Worm (Caenorhabditis elegans): ENCODE measurements around the gene stdh-4.
A peak's percentile ranks its signal among the peaks of the same experiment; 100 is the strongest.

stdh-4 gene

ce11 chrV:8534534-8535283, 14.4 kb upstream of the stdh-4 start, which contains the start of the genes his-6 and his-5:
Gene his-6 (minus strand): TSS chrV:8534977.
Gene his-5 (plus strand): TSS chrV:8535214.
- TF ChIP-seq pha-4 (tag; optimal IDR thresholded peaks at IDR 0.05) (peak; percentile 1), cnd-1 (tag; optimal IDR thresholded peaks at IDR 0.05) (peak; percentile 64), mls-2 (tag; optimal IDR thresholded peaks at IDR 0.05) (peak; percentile 13)

ce11 chrV:8536213-8536612, 12.9 kb upstream of the stdh-4 start, which contains the start of gene his-39:
Gene his-39 (plus strand): TSS chrV:8536513.
- no peak for TF ChIP-seq lin-32 (GFP tag; optimal IDR thresholded peaks at IDR 0.05)
- TF ChIP-seq nhr-76 (tag; optimal IDR thresholded peaks at IDR 0.05): no peak
- TF ChIP-seq ztf-11 (tag; optimal IDR thresholded peaks at IDR 0.05): no peak
- TF ChIP-seq ces-1 (GFP tag; optimal IDR thresholded peaks at IDR 0.05): no peak
- TF ChIP-seq snpc-4 (tag; optimal IDR thresholded peaks at IDR 0.05): no peak
- TF ChIP-seq elt-1 (tag; optimal IDR thresholded peaks at IDR 0.05; ENCODE audit: borderline replicate concordance, insufficient read depth): no peak
- no peak for TF ChIP-seq nhr-237 (tag; optimal IDR thresholded peaks at IDR 0.05)

- no peak for TF ChIP-seq ztf-11 (tag; optimal IDR thresholded peaks at IDR 0.05)
These were observed 12.1 kb upstream of the stdh-4 start, which contains the start of gene otpl-4 for ce11 chrV:8537031-8537430. Gene otpl-4 (plus strand): TSS chrV:8537331.

- no peak for TF ChIP-seq hlh-1 (tag; optimal IDR thresholded peaks at IDR 0.05)
- TF ChIP-seq unc-120 (tag; optimal IDR thresholded peaks at IDR 0.05; ENCODE audit: poor library complexity, severe bottlenecking): peak; percentile 37
- TF ChIP-seq mls-2 (tag; optimal IDR thresholded peaks at IDR 0.05): no peak
These were observed 3.4 kb upstream of the stdh-4 start, which contains the start of the genes slc-17.8 and asns-1 for ce11 chrV:8545531-8546224. Gene slc-17.8 (minus strand): TSS chrV:8545581. Gene asns-1 (plus strand): TSS chrV:8546174.

ce11 chrV:8552460-8552859, 3.4 kb downstream of the stdh-4 start, which contains the start of gene acr-15:
Gene acr-15 (plus strand): TSS chrV:8552695.
- TF ChIP-seq hlh-1 (tag; optimal IDR thresholded peaks at IDR 0.05): peak; percentile 56
- no peak for TF ChIP-seq mls-2 (tag; optimal IDR thresholded peaks at IDR 0.05)

ce11 chrV:8555955-8556354, 6.9 kb downstream of the stdh-4 start:
- no peak for TF ChIP-seq drap-1 (GFP tag; optimal IDR thresholded peaks at IDR 0.05)
- TF ChIP-seq lin-32 (GFP tag; optimal IDR thresholded peaks at IDR 0.05): no peak
- TF ChIP-seq sem-2 (GFP tag; optimal IDR thresholded peaks at IDR 0.05): no peak
- TF ChIP-seq ceh-83 (GFP tag; optimal IDR thresholded peaks at IDR 0.05): no peak
- TF ChIP-seq tbx-8 (GFP tag; optimal IDR thresholded peaks at IDR 0.05): no peak
- TF ChIP-seq zip-8 (tag; optimal IDR thresholded peaks at IDR 0.05): no peak
- TF ChIP-seq elt-3 (tag; optimal IDR thresholded peaks at IDR 0.05): no peak
- TF ChIP-seq sptf-1 (tag; optimal IDR thresholded peaks at IDR 0.05): no peak
- no peak for TF ChIP-seq elt-1 (tag; optimal IDR thresholded peaks at IDR 0.05; ENCODE audit: borderline replicate concordance, insufficient read depth)
- TF ChIP-seq lsy-2 (tag; optimal IDR thresholded peaks at IDR 0.05): no peak
- no peak for TF ChIP-seq nhr-12 (tag; optimal IDR thresholded peaks at IDR 0.05)
- no peak for TF ChIP-seq nhr-76 (tag; optimal IDR thresholded peaks at IDR 0.05)
- no peak for TF ChIP-seq pha-4 (tag; optimal IDR thresholded peaks at IDR 0.05)
- TF ChIP-seq mab-5 (tag; optimal IDR thresholded peaks at IDR 0.05): no peak
- TF ChIP-seq unc-39 (tag; optimal IDR thresholded peaks at IDR 0.05): no peak

- no peak for TF ChIP-seq elt-1 (tag; optimal IDR thresholded peaks at IDR 0.05; ENCODE audit: borderline replicate concordance, insufficient read depth)
- no peak for TF ChIP-seq drap-1 (GFP tag; optimal IDR thresholded peaks at IDR 0.05)
- no peak for TF ChIP-seq ztf-11 (tag; optimal IDR thresholded peaks at IDR 0.05)
- no peak for TF ChIP-seq sptf-1 (tag; optimal IDR thresholded peaks at IDR 0.05)
- TF ChIP-seq ham-2 (GFP tag; optimal IDR thresholded peaks at IDR 0.05): no peak
- TF ChIP-seq mep-1 (tag; optimal IDR thresholded peaks at IDR 0.05): no peak
- no peak for TF ChIP-seq ceh-39 (tag; optimal IDR thresholded peaks at IDR 0.05)
- no peak for TF ChIP-seq nhr-237 (tag; optimal IDR thresholded peaks at IDR 0.05)
These were observed 11.8 kb downstream of the stdh-4 start, which contains the start of gene acr-16 for ce11 chrV:8560916-8561315. Gene acr-16 (plus strand): TSS chrV:8561216.
